Worm (Caenorhabditis elegans) whole organism, young adult: ENCODE data around the gene tag-297.

ENCODE experiments used
- F23B12.7 ChIP-seq: sonication (generic microtip); optimal IDR thresholded peaks from 2 replicates; lab custom pipeline; 2017; ENCODE audit warnings: missing genetic modification characterization, mild to moderate bottlenecking, missing compliant biosample characterization, antibody characterized with exemption, moderate library complexity; ENCODE audit not compliant: insufficient read depth
- F52B5.7 ChIP-seq: sonication (generic microtip); optimal IDR thresholded peaks from 2 replicates; lab custom pipeline; 2016; ENCODE audit warnings: mild to moderate bottlenecking, missing genetic modification characterization, missing compliant biosample characterization
- F55B11.4 ChIP-seq: sonication (generic microtip); optimal IDR thresholded peaks from 2 replicates; lab custom pipeline; 2016; ENCODE audit warnings: missing compliant biosample characterization, missing genetic modification characterization, borderline replicate concordance; ENCODE audit not compliant: insufficient read depth
- K11D2.4 ChIP-seq: fragments of 200-800 bp; sonication (Bioruptor generic); IDR thresholded peaks from 2 replicates; pipeline ENCODE4 v1.3.6; 2022; ENCODE audit warnings: missing genetic modification reagents, missing genetic modification characterization, missing compliant biosample characterization
- K12H6.12 ChIP-seq: fragments of 200-800 bp; sonication (Bioruptor generic); optimal IDR thresholded peaks from 2 replicates; lab custom pipeline; 2018; ENCODE audit warnings: mild to moderate bottlenecking, missing genetic modification characterization, missing compliant biosample characterization
- T07F8.4 ChIP-seq: sonication (generic microtip); optimal IDR thresholded peaks from 2 replicates; lab custom pipeline; 2016; ENCODE audit warnings: mild to moderate bottlenecking, missing genetic modification characterization, moderate library complexity, missing compliant biosample characterization
- Y53F4B.3 ChIP-seq: fragments of 200-800 bp; sonication (Bioruptor generic); IDR thresholded peaks from 2 replicates; pipeline ENCODE4 v1.3.6; 2022; ENCODE audit warnings: missing genetic modification reagents, missing genetic modification characterization, missing compliant biosample characterization
- Y53G8AR.9 ChIP-seq: fragments of 200-800 bp; sonication (Bioruptor generic); conservative IDR thresholded peaks from 2 replicates; pipeline ENCODE4 v1.3.6; 2022; ENCODE audit warnings: missing genetic modification reagents, missing genetic modification characterization, missing compliant biosample characterization
- ZK185.1 ChIP-seq: sonication (generic microtip); optimal IDR thresholded peaks from 2 replicates; lab custom pipeline; 2016; ENCODE audit warnings: mild to moderate bottlenecking, missing genetic modification characterization, missing compliant biosample characterization; ENCODE audit not compliant: poor library complexity, severe bottlenecking
- akir-1 ChIP-seq: fragments of 200-800 bp; sonication (Bioruptor generic); optimal IDR thresholded peaks from 2 replicates; lab custom pipeline; 2018; ENCODE audit warnings: mild to moderate bottlenecking, missing genetic modification characterization, moderate library complexity, missing compliant biosample characterization
- ama-1 ChIP-seq, 3 experiments: fragments of 150-350 bp in 1 of 3; sonication (generic microtip) in 2 of 3; optimal IDR thresholded peaks; 2 replicates each; lab custom pipeline; 2014 to 2018; ENCODE audit warnings: missing biosample characterization in 2 of 3, missing genetic modification characterization in 2 of 3, missing genetic modification reagents in 2 of 3
- aptf-3 ChIP-seq: fragments of 200-800 bp; sonication (Bioruptor generic); IDR thresholded peaks from 2 replicates; pipeline ENCODE4 v1.3.6; 2022; ENCODE audit warnings: missing genetic modification characterization, missing compliant biosample characterization
- atf-7 ChIP-seq: sonication (generic microtip); optimal IDR thresholded peaks from 2 replicates; lab custom pipeline; 2017; ENCODE audit warnings: mild to moderate bottlenecking, missing genetic modification characterization, missing compliant biosample characterization
- ceh-40 ChIP-seq: fragments of 200-800 bp; sonication (Bioruptor generic); IDR thresholded peaks from 2 replicates; pipeline ENCODE4 v1.3.6; 2022; ENCODE audit warnings: missing genetic modification characterization, missing compliant biosample characterization
- dpl-1 ChIP-seq: fragments of 150-350 bp; optimal IDR thresholded peaks from 2 replicates; lab custom pipeline; 2014; ENCODE audit warnings: missing biosample characterization, missing genetic modification reagents, missing genetic modification characterization
- egl-18 ChIP-seq: fragments of 200-800 bp; sonication (Bioruptor generic); IDR thresholded peaks from 2 replicates; pipeline ENCODE4 v1.3.6; 2022; ENCODE audit warnings: missing genetic modification reagents, missing genetic modification characterization, missing compliant biosample characterization
- fkh-3 ChIP-seq: sonication (generic microtip); optimal IDR thresholded peaks from 2 replicates; lab custom pipeline; 2016; ENCODE audit warnings: mild to moderate bottlenecking, missing genetic modification characterization, missing compliant biosample characterization
- lag-1 ChIP-seq: fragments of 200-800 bp; sonication (Bioruptor generic); IDR thresholded peaks from 2 replicates; pipeline ENCODE4 v1.3.6; 2022; ENCODE audit warnings: missing genetic modification reagents, missing genetic modification characterization, missing compliant biosample characterization
- lin-40 ChIP-seq: sonication (generic microtip); optimal IDR thresholded peaks from 2 replicates; lab custom pipeline; 2016; ENCODE audit warnings: missing genetic modification characterization, mild to moderate bottlenecking, missing compliant biosample characterization, missing genotype, missing genetic modification reagents
- lin-54 ChIP-seq: fragments of 200-800 bp; sonication (Bioruptor generic); optimal IDR thresholded peaks from 2 replicates; lab custom pipeline; 2018; ENCODE audit warnings: mild to moderate bottlenecking, missing genetic modification characterization, missing compliant biosample characterization
- lir-1 ChIP-seq: fragments of 200-800 bp; sonication (Bioruptor generic); conservative IDR thresholded peaks from 2 replicates; pipeline ENCODE4 v1.3.6; 2022; ENCODE audit warnings: missing genetic modification reagents, missing genetic modification characterization, missing compliant biosample characterization
- madf-10 ChIP-seq: sonication (generic microtip); optimal IDR thresholded peaks from 2 replicates; lab custom pipeline; 2016; ENCODE audit warnings: mild to moderate bottlenecking, missing genetic modification characterization, missing compliant biosample characterization
- madf-6 ChIP-seq: fragments of 200-800 bp; sonication (Bioruptor generic); IDR thresholded peaks from 2 replicates; pipeline ENCODE4 v1.3.6; 2022; ENCODE audit warnings: missing genetic modification reagents, missing genetic modification characterization, missing compliant biosample characterization
- mes-4 ChIP-seq: sonication (generic microtip); optimal IDR thresholded peaks from 2 replicates; lab custom pipeline; 2016; ENCODE audit warnings: missing genotype, missing genetic modification characterization, missing compliant biosample characterization
- mxl-1 ChIP-seq: sonication (generic microtip); optimal IDR thresholded peaks from 2 replicates; lab custom pipeline; 2016; ENCODE audit warnings: missing genetic modification characterization, missing compliant biosample characterization
- nfya-1 ChIP-seq: sonication (generic microtip); optimal IDR thresholded peaks from 2 replicates; lab custom pipeline; 2017; ENCODE audit warnings: antibody characterized with exemption, missing compliant biosample characterization, missing genetic modification characterization, borderline replicate concordance; ENCODE audit not compliant: insufficient read depth
- nfyb-1 ChIP-seq: fragments of 200-800 bp; sonication (Bioruptor generic); IDR thresholded peaks from 2 replicates; pipeline ENCODE4 v1.3.6; 2022; ENCODE audit warnings: missing genetic modification reagents, missing genetic modification characterization, missing compliant biosample characterization
- nhr-90 ChIP-seq: sonication (generic microtip); optimal IDR thresholded peaks from 2 replicates; lab custom pipeline; 2016; ENCODE audit warnings: missing genotype, mild to moderate bottlenecking, missing genetic modification characterization, missing compliant biosample characterization
- sdz-38 ChIP-seq: sonication (generic microtip); optimal IDR thresholded peaks from 2 replicates; lab custom pipeline; 2016; ENCODE audit warnings: missing genotype, missing genetic modification characterization, missing compliant biosample characterization
- sea-2 ChIP-seq: fragments of 200-800 bp; sonication (Bioruptor generic); IDR thresholded peaks from 2 replicates; pipeline ENCODE4 v1.3.6; 2022; ENCODE audit warnings: missing genetic modification characterization, missing compliant biosample characterization
- unc-62 ChIP-seq: fragments of 150-350 bp; optimal IDR thresholded peaks from 2 replicates; lab custom pipeline; 2014; ENCODE audit warnings: missing biosample characterization, missing genetic modification reagents, missing genetic modification characterization
- zim-3 ChIP-seq: sonication (generic microtip); optimal IDR thresholded peaks from 2 replicates; lab custom pipeline; 2017; ENCODE audit warnings: mild to moderate bottlenecking, missing genetic modification characterization, moderate library complexity, missing compliant biosample characterization
- ztf-25 ChIP-seq: fragments of 200-800 bp; sonication (Bioruptor generic); IDR thresholded peaks from 2 replicates; pipeline ENCODE4 v1.3.6; 2022; ENCODE audit warnings: missing genetic modification reagents, missing genetic modification characterization, missing compliant biosample characterization

Gene tag-297

DNA sequence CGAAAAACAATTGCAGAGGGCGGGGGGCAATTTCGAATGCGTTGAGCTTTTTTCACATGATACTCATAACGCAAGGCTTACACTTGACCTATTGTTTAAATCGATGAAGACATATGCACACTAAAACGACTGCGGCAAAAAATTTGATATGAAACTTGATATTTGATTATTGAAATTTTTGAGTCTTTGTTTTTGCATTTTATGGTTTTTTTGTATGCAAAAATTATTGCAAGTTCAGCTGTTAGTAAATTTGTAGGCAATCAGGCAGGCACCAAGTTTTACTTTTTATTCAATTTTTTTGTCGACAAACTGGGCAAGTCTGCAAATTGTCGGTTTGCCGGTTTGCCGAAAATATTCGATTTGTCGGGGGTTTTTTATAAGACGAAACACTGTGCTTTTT is 21.3 kb upstream of the tag-297 start, which contains the start of gene arl-3:
TSS of gene arl-3 (plus strand) at position 301 of the 400 bp plus-strand sequence.
- no peak for TF ChIP-seq unc-62
- TF ChIP-seq mes-4 (tag; lab: Kevin White, UChicago), result no peak
- TF ChIP-seq Y53G8AR.9, result 0 out of 2 replicates have a peak, but pooled peaks have one; percentile 40

DNA sequence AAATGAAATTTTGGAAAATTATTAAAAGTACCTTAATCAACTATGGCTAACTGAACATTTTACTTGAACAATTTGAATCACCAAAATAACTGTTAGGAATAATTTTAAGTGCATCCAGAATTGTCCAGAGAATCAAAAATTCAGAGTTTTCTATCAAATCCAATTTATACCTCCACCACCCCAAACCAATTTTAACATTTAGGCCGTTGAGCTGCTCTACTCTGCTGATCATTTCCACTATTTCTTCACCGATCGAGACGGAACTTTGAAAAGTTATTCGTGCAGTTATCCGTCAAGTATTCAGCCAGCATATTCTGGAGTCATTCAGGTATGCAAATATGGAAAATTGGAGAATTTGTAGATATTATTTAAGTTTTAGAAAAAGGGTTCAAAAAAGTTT is 18.9 kb upstream of the tag-297 start:
- TF ChIP-seq ama-1 (optimal IDR thresholded peaks at IDR 0.05; lab: Kevin White, UChicago) (peak; percentile 40), ama-1 (GFP tag; optimal IDR thresholded peaks at IDR 0.05; lab: Kevin White, UChicago) (no peak), K11D2.4 (GFP tag; lab: Robert Waterston, UW) (no peak), nfyb-1 (no peak), mxl-1 (tag; lab: Kevin White, UChicago) (no peak), F55B11.4 (no peak)

DNA sequence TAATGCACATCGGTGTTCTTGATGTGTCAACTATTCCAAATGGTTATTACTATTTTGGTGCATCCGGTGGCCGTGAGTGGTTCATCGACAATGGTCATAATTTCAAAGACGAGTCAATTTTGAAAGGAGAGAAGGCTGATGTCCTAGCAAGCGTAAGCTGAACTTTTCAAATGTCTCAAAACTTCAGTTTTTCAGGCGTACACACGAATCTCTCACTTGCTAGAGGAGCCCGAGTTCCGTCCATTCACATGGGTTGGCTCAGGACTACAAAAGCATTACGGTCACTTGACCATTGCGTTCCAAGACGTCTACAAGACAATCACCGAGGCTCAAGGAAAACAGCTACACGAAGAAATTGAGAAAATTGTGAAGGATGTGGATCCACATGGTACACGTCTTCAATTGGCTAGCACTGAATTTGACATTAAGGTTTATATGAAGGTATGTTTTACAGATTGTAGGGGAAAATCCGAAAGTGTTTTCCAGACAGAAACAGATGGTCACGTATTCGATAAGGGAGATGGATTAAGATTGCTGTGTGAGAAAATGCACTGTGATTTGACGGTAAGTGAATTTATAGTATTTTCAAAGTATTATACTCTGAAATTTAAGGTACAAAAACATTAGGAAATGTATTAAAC is 18.0 kb upstream of the tag-297 start:
- TF ChIP-seq nfya-1 (tag; lab: Kevin White, UChicago) (no peak), nhr-90 (tag; lab: Kevin White, UChicago) (no peak), F52B5.7 (tag; lab: Kevin White, UChicago) (peak; percentile 1), ceh-40 (GFP tag; lab: Robert Waterston, UW) (no peak)
- TF ChIP-seq, all 124 proteins: peak for 1

DNA sequence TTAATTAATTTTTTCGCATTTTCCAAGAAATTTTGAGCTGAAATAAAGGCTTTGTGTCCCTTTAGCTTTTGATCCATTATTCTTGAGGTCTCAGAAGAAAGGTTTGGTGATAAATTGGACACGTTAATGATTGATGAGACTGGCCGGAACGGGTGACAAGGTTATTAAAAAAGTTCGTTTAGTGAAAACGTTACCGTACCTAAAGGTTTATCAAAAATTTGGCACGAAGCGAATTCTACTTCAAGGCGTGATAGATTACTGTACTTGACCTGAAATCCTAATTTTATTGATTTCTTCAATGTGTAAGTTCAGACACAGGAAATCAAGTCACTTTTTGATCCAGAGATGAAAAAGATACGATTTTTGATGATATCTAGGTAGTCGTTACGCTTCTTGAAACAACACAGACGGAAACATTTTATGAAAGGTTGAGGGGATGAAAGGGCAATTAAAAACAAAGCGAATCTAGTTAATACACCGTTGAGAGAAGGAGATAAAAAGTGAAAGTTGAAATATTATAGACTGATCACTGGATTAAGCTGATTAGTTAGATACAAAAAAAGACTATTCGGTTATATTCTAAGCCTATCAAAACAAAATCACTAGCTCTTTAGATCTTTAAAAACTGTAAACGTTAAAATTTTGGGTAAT is 16.8 kb upstream of the tag-297 start:
- peak; percentile 35 for TF ChIP-seq ama-1 (optimal IDR thresholded peaks at IDR 0.05; lab: Kevin White, UChicago)
- TF ChIP-seq ama-1 (GFP tag; optimal IDR thresholded peaks at IDR 0.05; lab: Kevin White, UChicago), result no peak
- TF ChIP-seq aptf-3 (GFP tag; lab: Robert Waterston, UW), result no peak

DNA sequence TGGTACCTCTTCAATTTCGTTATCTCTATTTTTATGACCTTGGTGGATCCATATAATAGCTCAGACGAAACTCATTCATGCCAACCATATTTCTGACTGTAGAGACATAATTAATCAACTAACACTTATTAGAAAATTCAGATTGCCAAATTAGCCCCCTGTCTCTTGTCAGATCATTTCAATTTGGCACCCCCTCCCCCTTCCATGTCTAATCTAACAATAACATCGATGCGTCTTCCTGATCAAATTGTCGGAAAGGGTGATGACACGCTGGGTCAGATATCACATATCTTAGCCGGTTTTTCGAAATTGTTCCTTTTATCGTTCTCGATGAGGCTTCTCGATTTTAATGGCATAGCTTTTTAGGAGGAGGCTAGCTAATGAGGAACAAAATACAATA is 16.1 kb upstream of the tag-297 start:
- TF ChIP-seq ztf-25, result no peak
- TF ChIP-seq akir-1 (GFP tag; lab: Kevin White, UChicago), result no peak
- TF ChIP-seq, all 124 proteins: peak for 0

DNA sequence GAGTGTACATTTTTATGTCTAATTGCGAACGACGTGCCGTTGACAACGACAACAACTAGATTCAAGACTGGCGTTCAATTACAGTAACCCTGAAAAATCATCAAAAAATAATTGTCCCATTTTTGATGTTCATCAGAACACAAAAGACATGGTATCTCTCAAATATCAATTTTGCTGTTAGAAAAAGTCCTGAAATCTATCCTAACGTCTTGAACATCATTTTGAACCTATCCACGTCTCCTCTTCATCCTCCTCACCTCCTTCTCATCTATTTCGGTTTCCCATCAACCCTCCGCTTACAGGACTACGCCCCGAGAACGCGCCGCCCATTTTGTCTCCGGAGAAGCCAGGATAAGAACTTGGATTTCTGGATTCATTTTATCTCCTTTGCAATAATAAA is 11.7 kb upstream of the tag-297 start, which contains the start of gene mltn-9:
TSS of gene mltn-9 (plus strand) at position 301 of the 400 bp plus-strand sequence.
- no peak for TF ChIP-seq madf-6
- no peak for TF ChIP-seq madf-10 (tag; lab: Kevin White, UChicago)
- no peak for TF ChIP-seq K12H6.12 (tag; lab: Kevin White, UChicago)
- no peak for TF ChIP-seq sea-2 (GFP tag; lab: Robert Waterston, UW)
- no peak for TF ChIP-seq zim-3 (tag; lab: Kevin White, UChicago)
- no peak for TF ChIP-seq egl-18

DNA sequence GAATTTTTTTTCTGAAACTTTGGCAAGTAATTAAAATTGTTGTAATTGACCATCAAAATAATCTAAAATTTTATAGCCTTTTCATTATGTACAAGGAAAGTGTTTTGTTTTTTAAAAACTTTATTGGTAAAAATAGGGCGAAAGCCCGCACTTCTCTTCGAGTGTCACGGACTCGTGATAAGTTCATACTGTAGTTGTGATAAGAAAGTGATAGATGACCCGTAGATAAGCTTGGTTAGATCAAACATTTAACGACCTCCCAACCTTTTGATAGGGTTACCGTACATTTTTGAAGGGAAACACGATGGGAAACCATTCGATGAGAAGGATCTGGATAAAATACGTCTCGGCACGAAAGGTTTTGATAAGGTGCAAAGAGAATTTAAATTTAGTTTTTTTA is 11.0 kb upstream of the tag-297 start:
- TF ChIP-seq sdz-38 (tag; lab: Kevin White, UChicago), result no peak
- no peak for TF ChIP-seq lir-1
- TF ChIP-seq dpl-1 (GFP tag; lab: Kevin White, UChicago), result no peak
- TF ChIP-seq madf-10 (tag; lab: Kevin White, UChicago), result no peak
- TF ChIP-seq Y53G8AR.9, result no peak

DNA sequence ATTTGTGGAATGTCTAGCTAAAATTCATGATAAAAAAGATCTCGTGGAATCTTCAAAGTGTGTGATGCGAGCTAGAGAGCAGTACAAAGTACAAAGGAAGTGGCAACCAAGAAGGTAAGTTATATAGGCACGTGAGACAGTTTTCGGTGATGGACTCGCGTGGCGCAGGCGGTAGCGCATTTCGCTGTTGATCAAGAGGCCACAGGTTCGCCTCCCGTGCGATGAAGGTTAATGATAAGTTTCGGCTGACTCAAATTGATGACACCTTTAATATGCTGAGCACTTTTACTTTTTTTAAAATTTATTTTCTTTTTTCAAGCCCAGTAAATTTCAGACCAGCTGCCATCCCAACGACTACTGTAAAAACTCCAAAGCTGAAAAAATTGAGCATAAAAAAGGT is 10.5 kb upstream of the tag-297 start:
- peak; percentile 67 for TF ChIP-seq T07F8.4
- TF ChIP-seq ZK185.1, result peak; percentile 66
- TF ChIP-seq atf-7 (tag; lab: Kevin White, UChicago), result no peak
- peak; percentile 4 for TF ChIP-seq fkh-3 (tag; lab: Kevin White, UChicago)
- peak; percentile 44 for TF ChIP-seq F23B12.7 (tag; lab: Kevin White, UChicago)
- TF ChIP-seq lin-54 (GFP tag; lab: Kevin White, UChicago), result no peak
- no peak for TF ChIP-seq akir-1 (GFP tag; lab: Kevin White, UChicago)
- 0 out of 2 replicates have a peak, but pooled peaks have one; percentile 20 for TF ChIP-seq egl-18
- TF ChIP-seq zim-3 (tag; lab: Kevin White, UChicago), result peak; percentile 69
- TF ChIP-seq lin-40 (tag; lab: Kevin White, UChicago), result peak; percentile 12
- TF ChIP-seq mxl-1 (tag; lab: Kevin White, UChicago), result peak; percentile 87
- TF ChIP-seq Y53F4B.3 (GFP tag; lab: Robert Waterston, UW), result no peak
- TF ChIP-seq aptf-3 (GFP tag; lab: Robert Waterston, UW), result peak; percentile 66; the same call in 1 of the 2 replicates
- no peak for TF ChIP-seq lag-1 (GFP tag; lab: Robert Waterston, UW)
- peak; percentile 57; the same call in 1 of the 2 replicates for TF ChIP-seq Y53G8AR.9
